Worm (Caenorhabditis elegans): Measurements from ENCODE around the gene nas-18.

DNA sequence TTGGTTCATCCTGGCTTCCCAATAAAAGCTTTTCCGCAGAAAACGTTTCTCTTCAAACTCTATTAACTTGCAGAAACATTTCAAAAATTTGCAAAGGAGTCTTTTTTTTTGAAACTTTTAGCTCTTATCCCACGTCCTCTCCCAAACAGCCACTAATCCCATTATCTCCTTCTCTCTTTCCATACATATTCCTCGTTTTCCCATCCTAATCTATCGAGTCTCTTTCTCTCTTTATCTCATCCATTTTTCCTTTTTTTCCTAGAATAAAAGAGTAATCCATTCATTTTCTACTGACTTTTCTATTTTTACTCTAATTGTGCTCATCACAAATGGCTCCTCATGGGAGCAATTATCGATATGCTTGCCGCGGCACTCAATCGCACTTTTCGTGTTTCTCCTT, 32.5 kb downstream of the nas-18 start:
- TF ChIP-seq F23B12.7 (tag; optimal IDR thresholded peaks at IDR 0.05; ENCODE audit: insufficient read depth) (no peak), mxl-1 (tag; optimal IDR thresholded peaks at IDR 0.05) (no peak), sea-2 (GFP tag; IDR thresholded peaks at IDR 0.05) (no peak), lsy-27 (tag; optimal IDR thresholded peaks at IDR 0.05; ENCODE audit: borderline replicate concordance, insufficient read depth) (no peak), B0336.3 (GFP tag; IDR thresholded peaks at IDR 0.05) (no peak), hmg-1.2 (GFP tag; IDR thresholded peaks at IDR 0.05) (no peak), akir-1 (GFP tag; optimal IDR thresholded peaks at IDR 0.05) (no peak), ztf-26 (tag; optimal IDR thresholded peaks at IDR 0.05) (no peak), nfya-1 (tag; optimal IDR thresholded peaks at IDR 0.05; ENCODE audit: borderline replicate concordance, insufficient read depth) (no peak), ZK185.1 (tag; optimal IDR thresholded peaks at IDR 0.05; ENCODE audit: poor library complexity, severe bottlenecking) (no peak), unc-130 (GFP tag; optimal IDR thresholded peaks at IDR 0.05) (no peak), B0019.2 (GFP tag; conservative IDR thresholded peaks at IDR 0.05) (no peak), dox-1 (GFP tag; IDR thresholded peaks at IDR 0.05) (no peak)
